Worm (Caenorhabditis elegans) whole organism, L4/young adult: ENCODE data around the gene Y110A2AL.2.

Experiments used
- W03F9.2 ChIP-seq: fragments of 150-350 bp; optimal IDR thresholded peaks from 2 replicates; lab custom pipeline; 2014; ENCODE audit warnings: missing biosample characterization, missing genetic modification characterization
- dao-5 ChIP-seq: sonication (generic microtip); optimal IDR thresholded peaks from 2 replicates; lab custom pipeline; 2016; ENCODE audit warnings: missing genotype, missing genetic modification characterization, moderate library complexity, missing compliant biosample characterization
- him-1 ChIP-seq: sonication (generic microtip); optimal IDR thresholded peaks from 2 replicates; lab custom pipeline; 2016; ENCODE audit warnings: missing genotype, missing genetic modification reagents, missing genetic modification characterization, missing compliant biosample characterization

Gene Y110A2AL.2

ce11 chrII:2841529-2841928 is 26.3 kb upstream of the Y110A2AL.2 start, which contains the start of gene Y110A2AL.6:
Y110A2AL.6 (minus strand) TSS chrII:2841629.
- TF ChIP-seq W03F9.2 (tag; lab: Kevin White, UChicago) = no peak
- TF ChIP-seq dao-5 (tag; lab: Kevin White, UChicago) = no peak
- no peak for TF ChIP-seq him-1 (tag; lab: Kevin White, UChicago)

- TF ChIP-seq dao-5 (tag; lab: Kevin White, UChicago) = no peak
- no peak for TF ChIP-seq him-1 (tag; lab: Kevin White, UChicago)
- no peak for TF ChIP-seq W03F9.2 (tag; lab: Kevin White, UChicago)
These were observed 24.7 kb upstream of the Y110A2AL.2 start, which contains the start of gene Y110A2AL.7 for ce11 chrII:2843088-2843487. Y110A2AL.7 (minus strand) TSS chrII:2843188.

ce11 chrII:2845674-2846073 is 22.1 kb upstream of the Y110A2AL.2 start:
- TF ChIP-seq him-1 (tag; lab: Kevin White, UChicago) (no peak), W03F9.2 (tag; lab: Kevin White, UChicago) (no peak), dao-5 (tag; lab: Kevin White, UChicago) (no peak)

- TF ChIP-seq him-1 (tag; lab: Kevin White, UChicago) = no peak
- TF ChIP-seq W03F9.2 (tag; lab: Kevin White, UChicago) = no peak
- TF ChIP-seq dao-5 (tag; lab: Kevin White, UChicago) = no peak
These were observed 21.2 kb upstream of the Y110A2AL.2 start for ce11 chrII:2846552-2846951.

- TF ChIP-seq him-1 (tag; lab: Kevin White, UChicago) (no peak), W03F9.2 (tag; lab: Kevin White, UChicago) (no peak), dao-5 (tag; lab: Kevin White, UChicago) (no peak)
These were observed 15.3 kb upstream of the Y110A2AL.2 start, which contains the start of gene ptc-3 for ce11 chrII:2852493-2852892. ptc-3 (minus strand) TSS chrII:2852593.

- TF ChIP-seq dao-5 (tag; lab: Kevin White, UChicago) = no peak
- no peak for TF ChIP-seq W03F9.2 (tag; lab: Kevin White, UChicago)
- no peak for TF ChIP-seq him-1 (tag; lab: Kevin White, UChicago)
These were observed 14.0 kb upstream of the Y110A2AL.2 start for ce11 chrII:2853767-2854166.

- no peak for TF ChIP-seq W03F9.2 (tag; lab: Kevin White, UChicago)
- TF ChIP-seq dao-5 (tag; lab: Kevin White, UChicago) = no peak
- TF ChIP-seq him-1 (tag; lab: Kevin White, UChicago) = no peak
These were observed 13.0 kb upstream of the Y110A2AL.2 start for ce11 chrII:2854794-2855193.

- TF ChIP-seq W03F9.2 (tag; lab: Kevin White, UChicago) (no peak), him-1 (tag; lab: Kevin White, UChicago) (no peak), dao-5 (tag; lab: Kevin White, UChicago) (no peak)
These were observed 11.7 kb upstream of the Y110A2AL.2 start for ce11 chrII:2856114-2856513.

- TF ChIP-seq dao-5 (tag; lab: Kevin White, UChicago) (no peak), him-1 (tag; lab: Kevin White, UChicago) (no peak), W03F9.2 (tag; lab: Kevin White, UChicago) (no peak)
These were observed 10.2 kb upstream of the Y110A2AL.2 start for ce11 chrII:2857559-2857958.

- TF ChIP-seq W03F9.2 (tag; lab: Kevin White, UChicago) (no peak), dao-5 (tag; lab: Kevin White, UChicago) (no peak), him-1 (tag; lab: Kevin White, UChicago) (no peak)
These were observed 8.9 kb upstream of the Y110A2AL.2 start for ce11 chrII:2858851-2859250.

ce11 chrII:2859315-2859714 is 8.5 kb upstream of the Y110A2AL.2 start:
- TF ChIP-seq dao-5 (tag; lab: Kevin White, UChicago) (no peak), W03F9.2 (tag; lab: Kevin White, UChicago) (no peak), him-1 (tag; lab: Kevin White, UChicago) (no peak)

- TF ChIP-seq dao-5 (tag; lab: Kevin White, UChicago) = peak; percentile 26
- TF ChIP-seq W03F9.2 (tag; lab: Kevin White, UChicago) = no peak
- TF ChIP-seq him-1 (tag; lab: Kevin White, UChicago) = no peak
These were observed 7.7 kb upstream of the Y110A2AL.2 start for ce11 chrII:2859873-2860821.

ce11 chrII:2861385-2862099 is 6.3 kb upstream of the Y110A2AL.2 start:
- peak; percentile 6 for TF ChIP-seq dao-5 (tag; lab: Kevin White, UChicago)
- TF ChIP-seq him-1 (tag; lab: Kevin White, UChicago) = no peak
